Worm (Caenorhabditis elegans): Measurements from ENCODE around the gene baf-1.
A peak's percentile ranks its signal among the peaks of the same experiment; 100 is the strongest.

baf-1 gene

DNA sequence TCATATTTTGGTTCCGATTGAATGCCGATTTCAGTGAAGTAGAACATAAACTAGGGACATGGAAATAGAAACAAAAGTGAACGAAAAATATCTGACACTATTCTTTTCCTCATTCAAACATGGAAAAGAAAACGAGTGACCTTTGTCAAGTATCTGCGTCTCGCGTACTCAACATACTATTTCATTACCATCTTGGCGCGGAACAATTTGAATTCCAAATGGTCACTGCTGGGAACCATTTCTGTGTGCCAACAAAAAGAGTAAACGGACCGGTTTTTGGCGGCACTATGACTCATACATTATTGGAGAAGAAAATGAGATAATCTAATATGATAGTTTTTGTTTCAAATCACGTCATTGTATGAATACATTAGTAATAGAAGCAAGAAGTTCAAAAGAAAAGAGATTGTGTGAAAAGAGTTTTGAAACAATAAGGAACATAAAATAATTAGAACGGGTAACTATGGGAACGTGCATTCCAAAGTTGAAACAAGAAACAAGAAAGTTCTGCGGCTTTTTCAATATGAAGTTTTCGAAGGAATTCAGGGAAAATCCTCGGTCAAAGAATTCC is 15.2 kb downstream of the baf-1 start:
- TF ChIP-seq sea-2 (GFP tag; IDR thresholded peaks at IDR 0.05) (no peak), lsl-1 (GFP tag; optimal IDR thresholded peaks at IDR 0.05) (no peak), xnd-1 (tag; optimal IDR thresholded peaks at IDR 0.05) (no peak), unc-130 (GFP tag; optimal IDR thresholded peaks at IDR 0.05) (no peak), rcor-1 (GFP tag; IDR thresholded peaks at IDR 0.05) (no peak), ztf-26 (tag; optimal IDR thresholded peaks at IDR 0.05) (no peak), hlh-26 (GFP tag; conservative IDR thresholded peaks at IDR 0.05) (no peak), ztf-22 (GFP tag; optimal IDR thresholded peaks at IDR 0.05) (no peak), B0336.3 (GFP tag; IDR thresholded peaks at IDR 0.05) (no peak), snpc-4 (GFP tag; optimal IDR thresholded peaks at IDR 0.05) (no peak), snpc-4 (tag; optimal IDR thresholded peaks at IDR 0.05) (no peak), ceh-91 (GFP tag; IDR thresholded peaks at IDR 0.05) (no peak)

DNA sequence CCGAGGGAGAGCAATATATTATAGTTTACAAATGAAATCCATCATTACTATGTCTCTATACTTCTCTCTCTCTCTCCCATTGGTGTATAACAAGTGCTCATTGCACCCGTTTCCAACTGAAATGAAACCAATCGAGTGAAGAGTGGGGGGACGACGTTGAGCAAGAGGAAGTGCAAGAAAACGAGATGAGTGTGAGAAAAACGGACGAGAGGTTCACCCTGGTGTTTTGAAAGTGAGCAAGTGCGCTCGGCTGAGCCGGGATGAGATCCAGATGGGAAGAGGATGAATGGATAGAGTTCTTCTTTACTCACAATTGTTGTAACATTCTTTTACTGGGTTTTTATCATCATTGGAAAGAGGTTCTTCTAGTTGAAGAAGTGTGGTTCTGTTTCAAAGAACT is 16.5 kb downstream of the baf-1 start:
- TF ChIP-seq nhr-90 (tag; optimal IDR thresholded peaks at IDR 0.05) (no peak), F55B11.4 (tag; optimal IDR thresholded peaks at IDR 0.05; ENCODE audit: borderline replicate concordance, insufficient read depth) (no peak), efl-1 (GFP tag; optimal IDR thresholded peaks at IDR 0.05) (no peak), ceh-27 (GFP tag; optimal IDR thresholded peaks at IDR 0.05) (peak; percentile 20), lin-35 (GFP tag; optimal IDR thresholded peaks at IDR 0.05) (peak in 1 of 3 experiments; percentile 19), snpc-4 (GFP tag; optimal IDR thresholded peaks at IDR 0.05) (no peak), snpc-4 (tag; optimal IDR thresholded peaks at IDR 0.05) (no peak), ztf-28 (GFP tag; IDR thresholded peaks at IDR 0.05) (no peak), him-1 (tag; optimal IDR thresholded peaks at IDR 0.05) (no peak), mcd-1 (GFP tag; IDR thresholded peaks at IDR 0.05) (0 out of 2 replicates have a peak, but pooled peaks have one; percentile 25), madf-8 (GFP tag; conservative IDR thresholded peaks at IDR 0.05) (no peak), egrh-3 (GFP tag; IDR thresholded peaks at IDR 0.05) (no peak), ekl-4 (GFP tag; IDR thresholded peaks at IDR 0.05) (no peak)

DNA sequence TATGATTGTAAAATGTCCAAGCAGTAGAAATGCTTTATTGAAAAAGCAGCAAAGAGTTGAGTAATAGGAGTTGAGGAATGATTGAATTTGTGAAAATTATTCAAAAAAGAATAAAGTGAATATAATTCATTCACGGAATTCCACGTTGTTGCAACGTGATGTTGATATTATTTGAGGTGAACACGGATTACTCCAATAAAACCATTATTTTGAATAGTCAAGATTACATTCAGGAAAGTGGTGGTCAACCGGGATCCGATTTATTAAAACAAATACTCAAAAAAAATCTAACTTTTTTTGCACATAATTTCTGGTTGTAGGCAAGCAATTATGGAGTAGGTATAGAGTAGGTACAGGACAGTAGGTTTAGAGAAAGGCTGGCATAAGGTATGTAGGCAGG is 18.1 kb downstream of the baf-1 start, which contains the start of gene bre-3:
TSS of gene bre-3 (minus strand) at position 101 of the 400 bp plus-strand sequence.
- TF ChIP-seq F37B4.10 (GFP tag; IDR thresholded peaks at IDR 0.05): no peak
- TF ChIP-seq ceh-100 (GFP tag; IDR thresholded peaks at IDR 0.05): no peak
- TF ChIP-seq ceh-40 (GFP tag; IDR thresholded peaks at IDR 0.05): no peak
- no peak for TF ChIP-seq ceh-91 (GFP tag; IDR thresholded peaks at IDR 0.05)
- TF ChIP-seq ZK185.1 (tag; optimal IDR thresholded peaks at IDR 0.05; ENCODE audit: poor library complexity, severe bottlenecking): no peak
- no peak for TF ChIP-seq ztf-22 (GFP tag; optimal IDR thresholded peaks at IDR 0.05)
- no peak for TF ChIP-seq dox-1 (GFP tag; IDR thresholded peaks at IDR 0.05)
- TF ChIP-seq mxl-1 (tag; optimal IDR thresholded peaks at IDR 0.05): no peak
- TF ChIP-seq efl-1 (GFP tag; optimal IDR thresholded peaks at IDR 0.05): no peak
- no peak for TF ChIP-seq let-607 (tag; optimal IDR thresholded peaks at IDR 0.05)
- no peak for TF ChIP-seq Y53G8AR.9 (GFP tag; conservative IDR thresholded peaks at IDR 0.05)
- TF ChIP-seq sea-2 (GFP tag; IDR thresholded peaks at IDR 0.05): no peak
- TF ChIP-seq egl-18 (GFP tag; IDR thresholded peaks at IDR 0.05): no peak
- no peak for TF ChIP-seq zim-3 (tag; optimal IDR thresholded peaks at IDR 0.05)
- no peak for TF ChIP-seq B0336.3 (GFP tag; IDR thresholded peaks at IDR 0.05)
- TF ChIP-seq sptf-2 (GFP tag; optimal IDR thresholded peaks at IDR 0.05): no peak
- no peak for TF ChIP-seq F57A8.1 (GFP tag; optimal IDR thresholded peaks at IDR 0.05)
- no peak for TF ChIP-seq ceh-27 (GFP tag; optimal IDR thresholded peaks at IDR 0.05)
- TF ChIP-seq fkh-3 (tag; optimal IDR thresholded peaks at IDR 0.05): no peak
- TF ChIP-seq hsf-1 (GFP tag; IDR thresholded peaks at IDR 0.05): no peak
